Fruit fly (Drosophila melanogaster): ENCODE results near the gene CNMaR.

DNA sequence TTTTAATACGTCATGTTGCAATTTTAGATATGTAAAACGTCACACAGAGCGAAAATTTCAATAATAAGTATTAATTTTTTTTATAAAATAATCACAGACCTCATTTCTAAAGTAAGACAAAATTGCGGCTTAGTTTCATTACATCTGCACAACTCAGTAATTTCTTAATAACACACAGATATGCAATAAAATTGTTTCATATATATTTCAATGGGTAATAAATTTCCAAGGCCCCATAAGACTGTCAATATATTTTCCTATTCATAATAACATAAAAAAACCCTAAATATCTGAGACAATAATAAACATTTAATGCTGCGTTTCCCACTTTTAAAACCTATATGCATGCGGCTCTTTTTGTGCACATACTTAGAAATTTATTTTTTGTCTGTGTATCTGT, 51.7 kb downstream of the CNMaR start:
- TF ChIP-seq ttk (optimal IDR thresholded peaks at IDR 0.05), result no peak
- TF ChIP-seq h (optimal IDR thresholded peaks at IDR 0.05), result no peak
- TF ChIP-seq Sin3A (optimal IDR thresholded peaks at IDR 0.05), result no peak
- no peak for TF ChIP-seq psq (optimal IDR thresholded peaks at IDR 0.05)
- TF ChIP-seq insv (optimal IDR thresholded peaks at IDR 0.05), result no peak
- no peak for TF ChIP-seq Myc (optimal IDR thresholded peaks at IDR 0.05)
